Fruit fly (Drosophila melanogaster) whole organism, embryonic: ENCODE data around the gene RpL13.

Source experiments
- B-H2 ChIP-seq: fragments of 200-800 bp; sonication (Bioruptor generic); optimal IDR thresholded peaks from 2 replicates; lab custom pipeline; 2018; ENCODE audit warnings: missing biosample characterization, mild to moderate bottlenecking, missing genetic modification characterization
- CG1024 ChIP-seq: fragments of 200-800 bp; sonication (Bioruptor generic); IDR thresholded peaks from 2 replicates; pipeline ENCODE4 v1.3.6; 2022; ENCODE audit warnings: missing biosample characterization, missing genetic modification characterization
- CG10959 ChIP-seq: fragments of 200-800 bp; sonication (Bioruptor generic); IDR thresholded peaks from 2 replicates; pipeline ENCODE4 v1.3.6; 2022; ENCODE audit warnings: missing biosample characterization, missing genetic modification characterization
- CG17359 ChIP-seq: fragments of 200-800 bp; sonication (Bioruptor generic); optimal IDR thresholded peaks from 3 replicates; lab custom pipeline; 2018; ENCODE audit warnings: missing biosample characterization, mild to moderate bottlenecking, missing genetic modification characterization, moderate library complexity
- Dref ChIP-seq: fragments of 200-800 bp; sonication (Bioruptor generic); IDR thresholded peaks from 2 replicates; pipeline ENCODE4 v1.3.6; 2022; ENCODE audit warnings: missing biosample characterization, missing genetic modification characterization
- Hr39 ChIP-seq: fragments of >200 bp; optimal IDR thresholded peaks from 2 replicates; lab custom pipeline; 2017
- chn ChIP-seq: fragments of 200-800 bp; sonication (Bioruptor generic); optimal IDR thresholded peaks from 2 replicates; lab custom pipeline; 2016; ENCODE audit warnings: missing biosample characterization, missing genetic modification characterization
- lov ChIP-seq, 2 experiments: fragments of 200-800 bp in 1 of 2; fragments of >200 bp in 1 of 2; sonication (Bioruptor generic) in 1 of 2; IDR thresholded peaks in 1 of 2; optimal IDR thresholded peaks in 1 of 2; 2 replicates in 1 of 2; 3 replicates in 1 of 2; pipeline versions ENCODE4 v1.3.6 to Lab custom; 2017 to 2022; ENCODE audit warnings: missing biosample characterization in 1 of 2, missing genetic modification characterization in 1 of 2
- nerfin-1 ChIP-seq: fragments of 200-800 bp; sonication (Bioruptor generic); optimal IDR thresholded peaks from 3 replicates; lab custom pipeline; 2019; ENCODE audit warnings: missing biosample characterization, mild to moderate bottlenecking, missing genetic modification characterization, moderate library complexity
- wor ChIP-seq: fragments of 200-800 bp; sonication (Bioruptor generic); IDR thresholded peaks from 2 replicates; pipeline ENCODE4 v1.3.6; 2022; ENCODE audit warnings: missing biosample characterization, missing genetic modification characterization

- no peak for TF ChIP-seq Hr39 (lab: Kevin White, UChicago)
- TF ChIP-seq wor (GFP tag; lab: Robert Waterston, UW) = no peak
- no peak for TF ChIP-seq CG17359 (tag; lab: Kevin White, UChicago)
- TF ChIP-seq nerfin-1 = no peak
- TF ChIP-seq CG1024 (GFP tag; lab: Robert Waterston, UW) = no peak
- no peak for TF ChIP-seq chn (GFP tag; lab: Kevin White, UChicago)
- no peak for TF ChIP-seq lov (optimal IDR thresholded peaks at IDR 0.05; lab: Kevin White, UChicago)
- TF ChIP-seq lov (GFP tag; IDR thresholded peaks at IDR 0.05; lab: Robert Waterston, UW) = no peak
- TF ChIP-seq Dref (GFP tag; lab: Robert Waterston, UW) = peak; percentile 34; the same call in 1 of the 2 replicates
- peak; percentile 63 for TF ChIP-seq B-H2 (GFP tag; lab: Kevin White, UChicago)
- no peak for TF ChIP-seq CG10959 (GFP tag; lab: Robert Waterston, UW)
Measured at dm6 chr2L:9947265-9947664, 19.8 kb upstream of the RpL13 start, which contains the start of gene CG5853.
